Fruit fly (Drosophila melanogaster) whole organism, prepupa: Measurements from ENCODE around the gene CG12091.

ENCODE experiments used
- Blimp-1 ChIP-seq: fragments of 200-800 bp; sonication (Bioruptor generic); optimal IDR thresholded peaks from 3 replicates; lab custom pipeline; 2017; ENCODE audit warnings: missing biosample characterization, missing genetic modification characterization, mild to moderate bottlenecking, moderate library complexity, missing genetic modification reagents
- CG10669 ChIP-seq: fragments of 200-800 bp; sonication (Bioruptor generic); optimal IDR thresholded peaks from 3 replicates; lab custom pipeline; 2018; ENCODE audit warnings: missing biosample characterization, mild to moderate bottlenecking, missing genetic modification characterization, moderate library complexity
- CG11902 ChIP-seq: fragments of 200-800 bp; sonication (Bioruptor generic); optimal IDR thresholded peaks from 3 replicates; lab custom pipeline; 2016; ENCODE audit warnings: missing biosample characterization, missing genetic modification characterization
- CG15336 ChIP-seq: fragments of 200-800 bp; sonication (Bioruptor generic); IDR thresholded peaks from 2 replicates; pipeline ENCODE4 v1.3.6; 2022; ENCODE audit warnings: missing biosample characterization, missing genetic modification characterization
- CG1621 ChIP-seq: fragments of 200-800 bp; sonication (Bioruptor generic); optimal IDR thresholded peaks from 3 replicates; lab custom pipeline; 2018; ENCODE audit warnings: missing biosample characterization, mild to moderate bottlenecking, missing genetic modification characterization
- CG16779 ChIP-seq: fragments of 200-800 bp; sonication (Bioruptor generic); optimal IDR thresholded peaks from 3 replicates; lab custom pipeline; 2017; ENCODE audit warnings: missing biosample characterization, mild to moderate bottlenecking, missing genetic modification characterization
- CG32006 ChIP-seq: fragments of 200-800 bp; sonication (Bioruptor generic); optimal IDR thresholded peaks from 3 replicates; lab custom pipeline; 2017; ENCODE audit warnings: missing biosample characterization, mild to moderate bottlenecking, missing genetic modification characterization
- CG3919 ChIP-seq: fragments of 200-800 bp; sonication (Bioruptor generic); optimal IDR thresholded peaks from 3 replicates; lab custom pipeline; 2016; ENCODE audit warnings: missing biosample characterization, missing genetic modification characterization
- CG6163 ChIP-seq: fragments of 200-800 bp; sonication (Bioruptor generic); IDR thresholded peaks from 3 replicates; pipeline ENCODE4 v1.3.6; 2022; ENCODE audit warnings: missing biosample characterization, missing genetic modification characterization
- CG6276 ChIP-seq: fragments of 200-800 bp; sonication (Bioruptor generic); optimal IDR thresholded peaks from 2 replicates; lab custom pipeline; 2017; ENCODE audit warnings: missing biosample characterization, mild to moderate bottlenecking, missing genetic modification characterization
- CG6792 ChIP-seq: fragments of 200-800 bp; sonication (Bioruptor generic); optimal IDR thresholded peaks from 3 replicates; lab custom pipeline; 2016; ENCODE audit warnings: missing biosample characterization, missing genetic modification characterization
- CG6854 ChIP-seq: fragments of 200-800 bp; sonication (Bioruptor generic); optimal IDR thresholded peaks from 2 replicates; lab custom pipeline; 2017; ENCODE audit warnings: missing biosample characterization, mild to moderate bottlenecking, missing genetic modification characterization
- CG7368 ChIP-seq: fragments of 200-800 bp; sonication (Bioruptor generic); optimal IDR thresholded peaks from 3 replicates; lab custom pipeline; 2016; ENCODE audit warnings: missing biosample characterization, missing genetic modification characterization
- CG8119 ChIP-seq: fragments of 200-800 bp; sonication (Bioruptor generic); IDR thresholded peaks from 3 replicates; pipeline ENCODE4 v1.3.6; 2022; ENCODE audit warnings: missing biosample characterization, missing genetic modification characterization
- CG8632 ChIP-seq: fragments of 200-800 bp; sonication (Bioruptor generic); optimal IDR thresholded peaks from 3 replicates; lab custom pipeline; 2016; ENCODE audit warnings: missing biosample characterization, missing genetic modification characterization
- Eip75B ChIP-seq: fragments of 200-800 bp; sonication (Bioruptor generic); optimal IDR thresholded peaks from 3 replicates; lab custom pipeline; 2016; ENCODE audit warnings: missing biosample characterization, missing genetic modification characterization
- Eip78C ChIP-seq: fragments of 200-800 bp; sonication (Bioruptor generic); peaks from one replicate; lab custom pipeline; 2016; ENCODE audit warnings: missing biosample characterization, missing genetic modification characterization
- Eip93F ChIP-seq: fragments of 200-800 bp; sonication (Bioruptor generic); optimal IDR thresholded peaks from 2 replicates; lab custom pipeline; 2016; ENCODE audit warnings: missing biosample characterization, mild to moderate bottlenecking, missing genetic modification characterization
- Ets96B ChIP-seq: fragments of 200-800 bp; optimal IDR thresholded peaks from 2 replicates; lab custom pipeline; 2019; ENCODE audit warnings: missing biosample characterization, mild to moderate bottlenecking, missing genetic modification characterization, moderate library complexity
- Hr38 ChIP-seq: sonication (Bioruptor generic); optimal IDR thresholded peaks from 2 replicates; lab custom pipeline; 2016; ENCODE audit warnings: missing biosample characterization, missing genetic modification characterization
- Hr39 ChIP-seq: fragments of 200-800 bp; sonication (Bioruptor generic); optimal IDR thresholded peaks from 2 replicates; lab custom pipeline; 2016; ENCODE audit warnings: missing biosample characterization, missing genetic modification characterization
- Hr4 ChIP-seq: fragments of 200-800 bp; sonication (Bioruptor generic); optimal IDR thresholded peaks from 3 replicates; lab custom pipeline; 2016; ENCODE audit warnings: missing biosample characterization, missing genetic modification characterization
- Lpt ChIP-seq: fragments of 200-800 bp; sonication (Bioruptor generic); optimal IDR thresholded peaks from 3 replicates; lab custom pipeline; 2016; ENCODE audit warnings: missing biosample characterization, missing genetic modification characterization
- Met ChIP-seq: fragments of 200-800 bp; sonication (Bioruptor generic); optimal IDR thresholded peaks from 3 replicates; lab custom pipeline; 2016; ENCODE audit warnings: missing biosample characterization, missing genetic modification characterization
- OdsH ChIP-seq: fragments of 200-800 bp; sonication (Bioruptor generic); optimal IDR thresholded peaks from 3 replicates; lab custom pipeline; 2016; ENCODE audit warnings: missing biosample characterization, missing genetic modification characterization
- Sox102F ChIP-seq: fragments of 200-800 bp; sonication (Bioruptor generic); optimal IDR thresholded peaks from 2 replicates; lab custom pipeline; 2016; ENCODE audit warnings: missing biosample characterization, mild to moderate bottlenecking, missing genetic modification characterization
- Sox14 ChIP-seq: fragments of 200-800 bp; sonication (Bioruptor generic); optimal IDR thresholded peaks from 3 replicates; lab custom pipeline; 2016; ENCODE audit warnings: missing biosample characterization, missing genetic modification characterization
- achi ChIP-seq: fragments of 200-800 bp; sonication (Bioruptor generic); optimal IDR thresholded peaks from 3 replicates; lab custom pipeline; 2016; ENCODE audit warnings: missing biosample characterization, missing genetic modification characterization
- eg ChIP-seq: fragments of 200-800 bp; sonication (Bioruptor generic); IDR thresholded peaks from 3 replicates; pipeline ENCODE4 v1.3.6; 2022; ENCODE audit warnings: missing biosample characterization, missing genetic modification characterization
- esn ChIP-seq: fragments of 200-800 bp; sonication (Bioruptor generic); optimal IDR thresholded peaks from 2 replicates; lab custom pipeline; 2016; ENCODE audit warnings: missing biosample characterization, mild to moderate bottlenecking, missing genetic modification characterization, moderate library complexity
- fd85E ChIP-seq: fragments of 200-800 bp; sonication (Bioruptor generic); optimal IDR thresholded peaks from 3 replicates; lab custom pipeline; 2016; ENCODE audit warnings: missing biosample characterization, missing genetic modification characterization
- fkh ChIP-seq: fragments of 200-800 bp; sonication (Bioruptor generic); optimal IDR thresholded peaks from 3 replicates; lab custom pipeline; 2017; ENCODE audit warnings: missing biosample characterization, mild to moderate bottlenecking, missing genetic modification characterization, moderate library complexity
- lz ChIP-seq: fragments of 200-800 bp; sonication (Bioruptor generic); optimal IDR thresholded peaks from 3 replicates; lab custom pipeline; 2016; ENCODE audit warnings: missing biosample characterization, missing genetic modification characterization
- pdm3 ChIP-seq: fragments of 200-800 bp; sonication (Bioruptor generic); optimal IDR thresholded peaks from 3 replicates; lab custom pipeline; 2016; ENCODE audit warnings: missing biosample characterization, missing genetic modification characterization
- spab ChIP-seq: fragments of 200-800 bp; sonication (Bioruptor generic); optimal IDR thresholded peaks from 2 replicates; lab custom pipeline; 2017; ENCODE audit warnings: missing biosample characterization, mild to moderate bottlenecking, missing genetic modification characterization, missing genetic modification reagents
- ss ChIP-seq, 2 experiments: fragments of 200-800 bp; sonication (Bioruptor generic); optimal IDR thresholded peaks; 2 replicates in 1 of 2; 3 replicates in 1 of 2; lab custom pipeline; 2017 to 2018; ENCODE audit warnings: mild to moderate bottlenecking in 2 of 2, missing biosample characterization in 2 of 2, missing genetic modification characterization in 2 of 2, moderate library complexity in 1 of 2
- svp ChIP-seq: fragments of 200-800 bp; sonication (Bioruptor generic); peaks from one replicate; lab custom pipeline; 2016; ENCODE audit warnings: missing biosample characterization, missing genetic modification characterization

CG12091 gene

dm6 chr3L:1579169-1579853 is 42.7 kb upstream of the CG12091 start (continued):
- TF ChIP-seq CG15336 (GFP tag; lab: Robert Waterston, UW) = peak; percentile 36; the same call in 1 of the 2 replicates
- no peak for TF ChIP-seq CG11902 (GFP tag; lab: Kevin White, UChicago)
- TF ChIP-seq CG32006 (GFP tag; lab: Kevin White, UChicago) = peak; percentile 60
- TF ChIP-seq Ets96B = peak; percentile 43
- TF ChIP-seq CG8632 (GFP tag; lab: Kevin White, UChicago) = peak; percentile 34
- TF ChIP-seq CG10669 = peak; percentile 39
- TF ChIP-seq ss (GFP tag; optimal IDR thresholded peaks at IDR 0.05; lab: Kevin White, UChicago) = no peak
- peak; percentile 18 for TF ChIP-seq spab (GFP tag; lab: Kevin White, UChicago)
- no peak for TF ChIP-seq CG6854
- no peak for TF ChIP-seq Lpt (GFP tag; lab: Kevin White, UChicago)
- peak; percentile 40 for TF ChIP-seq CG7368
- peak; percentile 35 for TF ChIP-seq svp (GFP tag; lab: Kevin White, UChicago)
- peak; percentile 12 for TF ChIP-seq CG1621 (tag; lab: Kevin White, UChicago)
- TF ChIP-seq Hr39 = peak; percentile 18
- peak; percentile 55 for TF ChIP-seq Sox14
- TF ChIP-seq achi (GFP tag; lab: Kevin White, UChicago) = peak; percentile 50
- TF ChIP-seq CG6792 (GFP tag; lab: Kevin White, UChicago) = peak; percentile 23
- TF ChIP-seq Hr38 (GFP tag; lab: Kevin White, UChicago) = no peak
- no peak for TF ChIP-seq CG6276 (GFP tag; lab: Kevin White, UChicago)
- TF ChIP-seq Eip75B (GFP tag; lab: Kevin White, UChicago) = peak; percentile 56
- TF ChIP-seq Eip93F = no peak
- TF ChIP-seq CG16779 (tag; lab: Kevin White, UChicago) = no peak
- TF ChIP-seq OdsH = peak; percentile 48
- TF ChIP-seq Blimp-1 (GFP tag; lab: Kevin White, UChicago) = no peak
- peak; percentile 63 for TF ChIP-seq CG8119 (GFP tag; lab: Robert Waterston, UW)
- TF ChIP-seq esn (GFP tag; lab: Kevin White, UChicago) = peak; percentile 41
- TF ChIP-seq lz (GFP tag; lab: Kevin White, UChicago) = peak; percentile 37
- TF ChIP-seq pdm3 (GFP tag; lab: Kevin White, UChicago) = peak; percentile 31
- no peak for TF ChIP-seq CG6163 (GFP tag; lab: Robert Waterston, UW)
- peak; percentile 64 for TF ChIP-seq Eip78C
- TF ChIP-seq, all 60 proteins: peak for 36

- TF ChIP-seq Met (GFP tag; lab: Kevin White, UChicago) = no peak
- peak; percentile 33; the same call in 1 of the 3 replicates for TF ChIP-seq CG6163 (GFP tag; lab: Robert Waterston, UW)
- peak; percentile 64 for TF ChIP-seq fkh (GFP tag; lab: Kevin White, UChicago)
- TF ChIP-seq svp (GFP tag; lab: Kevin White, UChicago) = peak; percentile 61
- no peak for TF ChIP-seq fd85E (GFP tag; lab: Kevin White, UChicago)
- peak; percentile 1 for TF ChIP-seq Hr4 (GFP tag; lab: Kevin White, UChicago)
- TF ChIP-seq Sox102F = no peak
- TF ChIP-seq Eip78C = peak; percentile 52
- peak; percentile 19 for TF ChIP-seq achi (GFP tag; lab: Kevin White, UChicago)
- 0 out of 3 replicates have a peak, but pooled peaks have one; percentile 16 for TF ChIP-seq CG8119 (GFP tag; lab: Robert Waterston, UW)
- peak; percentile 5 for TF ChIP-seq CG3919
Observed at dm6 chr3L:1578391-1578948, 41.8 kb upstream of the CG12091 start.

dm6 chr3L:1577338-1577737 is 40.7 kb upstream of the CG12091 start:
- TF ChIP-seq eg (GFP tag; lab: Robert Waterston, UW) (0 out of 3 replicates have a peak, but pooled peaks have one; percentile 26), Lpt (GFP tag; lab: Kevin White, UChicago) (no peak)
